Worm (Caenorhabditis elegans) whole organism, L1 larva: ENCODE data around the gene Y38H8A.1.

Source experiments
- C34B4.2 ChIP-seq: sonication (generic microtip); optimal IDR thresholded peaks from 2 replicates; lab custom pipeline; 2017; ENCODE audit warnings: mild to moderate bottlenecking, missing genetic modification characterization, missing compliant biosample characterization
- ama-1 ChIP-seq: fragments of 150-350 bp; optimal IDR thresholded peaks from 2 replicates; lab custom pipeline; 2014
- efl-1 ChIP-seq, 4 experiments: fragments of 150-350 bp; optimal IDR thresholded peaks in 3 of 4; peaks in 1 of 4; 1 replicate in 1 of 4; 2 replicates in 3 of 4; lab custom pipeline; 2014; ENCODE audit warnings: missing biosample characterization in 2 of 4, missing genetic modification characterization in 2 of 4, missing genetic modification reagents in 2 of 4
- fkh-10 ChIP-seq: sonication (generic microtip); optimal IDR thresholded peaks from 2 replicates; lab custom pipeline; 2017; ENCODE audit warnings: missing biosample characterization, missing genetic modification reagents, missing genetic modification characterization
- grh-1 ChIP-seq: fragments of 200-800 bp; sonication (Bioruptor generic); IDR thresholded peaks from 2 replicates; pipeline ENCODE4 v1.3.6; 2022; ENCODE audit warnings: missing genetic modification reagents, missing genetic modification characterization, missing compliant biosample characterization
- jun-1 ChIP-seq: fragments of 150-350 bp; optimal IDR thresholded peaks from 2 replicates; lab custom pipeline; 2014; ENCODE audit warnings: missing biosample characterization, missing genetic modification reagents, missing genetic modification characterization
- lin-15B ChIP-seq: fragments of 150-350 bp; sonication (generic microtip); optimal IDR thresholded peaks from 3 replicates; lab custom pipeline; 2014; ENCODE audit warnings: missing biosample characterization, missing genetic modification characterization
- mdl-1 ChIP-seq, 2 experiments: fragments of 150-350 bp; optimal IDR thresholded peaks; 2 replicates each; lab custom pipeline; 2014 to 2017; ENCODE audit warnings: missing biosample characterization in 2 of 2, missing genetic modification characterization in 2 of 2, inconsistent platforms in 1 of 2
- nhr-11 ChIP-seq: fragments of 150-350 bp; optimal IDR thresholded peaks from 2 replicates; lab custom pipeline; 2014; ENCODE audit warnings: missing biosample characterization, missing genetic modification characterization
- nhr-28 ChIP-seq: fragments of 150-350 bp; optimal IDR thresholded peaks from 2 replicates; lab custom pipeline; 2014; ENCODE audit warnings: missing biosample characterization, missing genetic modification characterization
- nhr-77 ChIP-seq: fragments of 150-350 bp; optimal IDR thresholded peaks from 2 replicates; lab custom pipeline; 2014; ENCODE audit warnings: missing biosample characterization, missing genetic modification characterization
- rnt-1 ChIP-seq: sonication (generic microtip); optimal IDR thresholded peaks from 2 replicates; lab custom pipeline; 2016; ENCODE audit warnings: mild to moderate bottlenecking, missing genetic modification characterization, moderate library complexity, missing compliant biosample characterization
- snpc-4 ChIP-seq: fragments of 150-350 bp; optimal IDR thresholded peaks from 2 replicates; lab custom pipeline; 2014; ENCODE audit warnings: missing biosample characterization, missing genetic modification characterization
- snu-23 ChIP-seq: sonication (generic microtip); optimal IDR thresholded peaks from 2 replicates; lab custom pipeline; 2016; ENCODE audit warnings: missing genetic modification characterization, missing compliant biosample characterization

DNA sequence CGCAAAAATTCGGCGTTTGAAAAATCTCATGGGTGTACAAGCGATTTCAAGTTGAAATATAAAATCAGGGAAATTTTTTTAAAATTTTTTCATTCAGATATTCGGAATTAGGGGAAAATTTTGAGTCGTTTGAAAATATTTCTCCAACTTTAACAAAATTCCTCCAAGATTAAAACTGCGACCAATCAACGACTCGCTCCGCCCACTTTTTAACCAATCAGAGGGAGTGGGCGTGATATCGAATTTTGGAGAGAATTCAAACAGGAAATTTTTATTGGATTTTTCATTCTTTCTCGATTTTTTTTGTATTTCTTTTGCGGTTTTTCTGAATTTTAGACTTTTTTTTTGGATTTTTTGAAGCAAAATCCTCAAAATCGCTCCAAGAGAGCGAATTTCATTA is 42.7 kb downstream of the Y38H8A.1 start:
- no peak for TF ChIP-seq snpc-4 (tag; lab: Kevin White, UChicago)
- TF ChIP-seq grh-1 = no peak
- TF ChIP-seq jun-1 (tag; lab: Kevin White, UChicago) = no peak
- TF ChIP-seq efl-1 (optimal IDR thresholded peaks at IDR 0.05; lab: Kevin White, UChicago) = no peak
- no peak for TF ChIP-seq efl-1 (GFP tag; optimal IDR thresholded peaks at IDR 0.05 in 1 of 2; lab: Kevin White, UChicago)
- no peak for TF ChIP-seq nhr-11 (tag; lab: Kevin White, UChicago)
- TF ChIP-seq ama-1 = no peak
- no peak for TF ChIP-seq snu-23 (GFP tag; lab: Kevin White, UChicago)
- no peak for TF ChIP-seq nhr-77 (tag; lab: Kevin White, UChicago)
- no peak for TF ChIP-seq C34B4.2 (tag; lab: Kevin White, UChicago)
- no peak for TF ChIP-seq nhr-28
- TF ChIP-seq lin-15B (tag; lab: Kevin White, UChicago) = no peak
- TF ChIP-seq fkh-10 (GFP tag; lab: Kevin White, UChicago) = no peak
- TF ChIP-seq rnt-1 (tag; lab: Kevin White, UChicago) = no peak
- TF ChIP-seq mdl-1 (tag; optimal IDR thresholded peaks at IDR 0.05; lab: Kevin White, UChicago) = no peak
